Fruit fly (Drosophila melanogaster) whole organism: ENCODE results near the gene CG13295.

ENCODE experiments used
- CG8478 ChIP-seq: fragments of >200 bp; optimal IDR thresholded peaks from 2 replicates; lab custom pipeline; 2018; ENCODE audit warnings: inconsistent platforms
- Dll ChIP-seq: fragments of >200 bp; optimal IDR thresholded peaks from 2 replicates; lab custom pipeline; 2017
- EcR ChIP-seq, 2 experiments: fragments of >200 bp; optimal IDR thresholded peaks; 2 replicates each; lab custom pipeline; 2017; ENCODE audit warnings: missing biosample characterization in 2 of 2, missing genetic modification characterization in 2 of 2, missing genetic modification reagents in 2 of 2
- pan ChIP-seq: fragments of >200 bp; optimal IDR thresholded peaks from 2 replicates; lab custom pipeline; 2017
- psq ChIP-seq: fragments of >200 bp; optimal IDR thresholded peaks from 2 replicates; lab custom pipeline; 2017
- usp ChIP-seq: fragments of >200 bp; optimal IDR thresholded peaks from 2 replicates; lab custom pipeline; 2017; ENCODE audit warnings: missing biosample characterization, missing genetic modification characterization, mixed read lengths

CG13295 gene

DNA sequence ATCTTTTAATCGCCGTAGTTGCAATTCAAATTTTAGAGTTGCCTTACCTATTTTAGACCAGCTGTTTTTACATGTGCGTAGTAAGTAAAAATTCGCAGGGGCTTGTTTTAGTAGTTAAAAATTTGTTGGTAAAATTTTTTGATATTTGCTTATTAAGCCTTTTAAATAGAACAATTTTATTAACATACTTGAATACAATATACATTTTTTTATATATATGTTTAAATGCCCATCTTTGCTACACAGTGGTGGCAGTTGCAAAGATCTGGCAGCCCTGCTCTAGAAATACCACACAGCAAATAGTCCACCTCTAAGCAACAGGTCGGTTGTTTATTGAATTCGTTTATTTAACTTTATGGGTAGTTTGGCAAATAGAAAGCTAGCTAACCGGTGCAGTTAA, 19.7 kb upstream of the CG13295 start, which contains the start of the genes CG10467 and loj:
CG10467 (minus strand) TSS at position 51 of the 400 bp plus-strand sequence.
loj (plus strand) TSS at position 291 of the 400 bp plus-strand sequence.
- TF ChIP-seq pan (lab: Kevin White, UChicago) (no peak), usp (GFP tag; lab: Kevin White, UChicago) (no peak), CG8478 (lab: Kevin White, UChicago) (no peak), EcR (GFP tag; optimal IDR thresholded peaks at IDR 0.05; lab: Kevin White, UChicago) (no peak), psq (lab: Kevin White, UChicago) (no peak), Dll (lab: Kevin White, UChicago) (no peak)

- TF ChIP-seq Dll (lab: Kevin White, UChicago) (no peak), CG8478 (lab: Kevin White, UChicago) (no peak), usp (GFP tag; lab: Kevin White, UChicago) (no peak), pan (lab: Kevin White, UChicago) (no peak), psq (lab: Kevin White, UChicago) (no peak), EcR (GFP tag; optimal IDR thresholded peaks at IDR 0.05; lab: Kevin White, UChicago) (no peak)
These were observed 18.2 kb upstream of the CG13295 start, which contains the start of gene CG10469 for dm6 chr3L:6093213-6093612. CG10469 (minus strand) TSS chr3L:6093313.

DNA sequence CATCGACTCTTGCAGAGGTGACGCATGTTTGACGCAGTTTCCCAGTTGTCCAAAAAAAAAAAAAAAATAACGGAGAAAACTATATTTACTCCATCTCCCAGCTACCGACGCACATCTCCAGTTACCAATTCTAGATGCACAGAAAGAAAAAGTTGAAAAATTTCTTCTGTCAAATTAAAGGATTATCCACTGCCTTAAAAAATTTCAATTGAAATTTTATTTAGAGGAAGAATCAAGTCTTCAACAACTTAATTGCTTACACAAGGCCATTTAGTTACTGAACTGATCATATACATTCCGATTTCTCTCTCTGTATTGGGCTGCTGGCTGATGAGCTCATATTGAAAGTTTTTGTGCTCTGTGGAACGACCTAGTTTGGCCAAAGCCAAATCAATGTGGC, 10.9 kb upstream of the CG13295 start:
- no peak for TF ChIP-seq pan (lab: Kevin White, UChicago)
- TF ChIP-seq EcR (GFP tag; optimal IDR thresholded peaks at IDR 0.05; lab: Kevin White, UChicago) = no peak

dm6 chr3L:6085157-6085556, 10.1 kb upstream of the CG13295 start:
- no peak for TF ChIP-seq usp (GFP tag; lab: Kevin White, UChicago)
- no peak for TF ChIP-seq CG8478 (lab: Kevin White, UChicago)
- no peak for TF ChIP-seq EcR (GFP tag; optimal IDR thresholded peaks at IDR 0.05; lab: Kevin White, UChicago)
- TF ChIP-seq pan (lab: Kevin White, UChicago) = no peak
- no peak for TF ChIP-seq psq (lab: Kevin White, UChicago)
- TF ChIP-seq Dll (lab: Kevin White, UChicago) = no peak

DNA sequence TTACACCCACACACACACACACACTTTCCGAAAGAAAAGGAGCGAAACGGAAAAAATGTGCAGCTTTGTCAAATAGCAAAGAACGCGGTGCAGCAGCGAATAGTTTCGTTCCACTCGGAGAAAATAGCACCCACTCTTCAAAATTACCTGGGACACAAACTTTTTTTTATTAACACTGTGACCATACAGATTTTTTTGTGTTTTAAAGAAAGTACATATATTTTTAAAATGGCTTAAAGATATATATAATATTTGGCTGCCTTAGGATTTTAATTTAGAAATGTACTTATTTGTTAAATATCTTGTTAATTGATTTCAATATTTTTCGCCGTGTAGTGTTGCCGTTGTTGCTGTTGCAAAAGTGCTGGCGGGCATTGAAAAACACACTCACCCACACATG, 9.4 kb upstream of the CG13295 start:
- TF ChIP-seq EcR (GFP tag; optimal IDR thresholded peaks at IDR 0.05; lab: Kevin White, UChicago) (no peak), pan (lab: Kevin White, UChicago) (no peak), Dll (lab: Kevin White, UChicago) (no peak), psq (lab: Kevin White, UChicago) (no peak), usp (GFP tag; lab: Kevin White, UChicago) (no peak), CG8478 (lab: Kevin White, UChicago) (no peak)

dm6 chr3L:6082561-6082960, 7.5 kb upstream of the CG13295 start, which contains the start of gene CG13293:
CG13293 (plus strand) TSS chr3L:6082883.
- TF ChIP-seq psq (lab: Kevin White, UChicago) (no peak), usp (GFP tag; lab: Kevin White, UChicago) (no peak), Dll (lab: Kevin White, UChicago) (no peak), EcR (GFP tag; optimal IDR thresholded peaks at IDR 0.05; lab: Kevin White, UChicago) (no peak), CG8478 (lab: Kevin White, UChicago) (no peak), pan (lab: Kevin White, UChicago) (no peak)

dm6 chr3L:6076429-6076828, 1.4 kb upstream of the CG13295 start, which contains the start of gene ssp6:
ssp6 (plus strand) TSS chr3L:6076722.
- TF ChIP-seq pan (lab: Kevin White, UChicago) (no peak), Dll (lab: Kevin White, UChicago) (no peak), usp (GFP tag; lab: Kevin White, UChicago) (no peak), CG8478 (lab: Kevin White, UChicago) (no peak), EcR (GFP tag; optimal IDR thresholded peaks at IDR 0.05; lab: Kevin White, UChicago) (no peak), psq (lab: Kevin White, UChicago) (no peak)

DNA sequence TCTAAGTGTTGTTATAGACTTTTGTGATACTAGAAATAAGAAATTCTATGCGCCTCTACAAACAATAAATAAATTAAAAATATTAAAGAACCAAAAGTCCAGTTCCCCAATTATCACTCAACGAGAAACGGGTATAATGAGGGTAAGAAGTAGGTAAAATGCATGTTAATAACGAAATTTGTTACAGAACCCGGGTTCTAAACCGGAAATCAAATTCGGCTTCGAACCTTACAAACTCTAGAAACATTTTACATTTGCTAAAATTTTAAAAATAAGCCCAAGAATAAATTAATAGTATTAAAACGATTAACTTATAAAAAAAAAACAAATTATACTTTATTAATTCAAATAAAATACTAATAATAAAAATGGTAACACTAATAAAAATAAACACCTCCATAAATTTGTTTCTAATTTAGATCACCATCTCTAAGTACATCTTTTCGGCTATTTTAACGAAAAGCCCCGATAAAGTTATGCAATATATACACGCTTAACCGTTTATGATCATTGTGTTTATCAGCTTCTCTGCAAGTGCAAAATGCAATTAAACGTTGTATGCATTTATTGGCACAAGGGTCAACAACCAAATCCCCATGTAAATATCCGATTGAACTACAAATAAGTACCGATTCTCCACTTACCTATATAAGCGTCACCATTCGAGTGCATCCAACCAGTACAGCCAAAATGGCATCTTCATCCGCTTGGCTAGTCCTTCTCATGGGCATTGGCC, 3.4 kb downstream of the CG13295 start, which contains the start of gene CG6602:
CG6602 (plus strand) TSS at position 686 of the 736 bp plus-strand sequence.
- no peak for TF ChIP-seq usp (GFP tag; lab: Kevin White, UChicago)
- TF ChIP-seq Dll (lab: Kevin White, UChicago) = no peak
- no peak for TF ChIP-seq EcR (GFP tag; optimal IDR thresholded peaks at IDR 0.05; lab: Kevin White, UChicago)
- TF ChIP-seq pan (lab: Kevin White, UChicago) = no peak
- TF ChIP-seq CG8478 (lab: Kevin White, UChicago) = no peak
- TF ChIP-seq psq (lab: Kevin White, UChicago) = no peak

DNA sequence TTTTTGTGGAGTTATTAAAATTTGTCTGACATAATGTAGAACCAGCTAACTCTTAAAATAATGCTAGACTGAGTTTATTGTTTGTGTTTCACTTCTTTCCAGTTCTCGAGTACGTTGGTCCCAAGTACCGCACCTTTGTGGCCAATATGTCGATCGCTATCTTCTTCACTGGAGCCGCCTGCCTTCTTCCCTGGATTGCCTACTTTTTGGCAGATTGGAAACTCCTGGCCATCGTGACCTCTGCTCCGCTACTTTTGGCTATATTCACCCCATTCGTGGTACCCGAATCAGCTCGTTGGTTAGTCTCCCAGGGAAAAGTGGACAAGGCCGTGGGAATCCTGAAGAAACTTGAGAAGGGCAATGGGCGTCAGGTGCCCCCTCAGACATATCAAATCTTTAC, 4.9 kb downstream of the CG13295 start:
- TF ChIP-seq Dll (lab: Kevin White, UChicago) (no peak), EcR (GFP tag; optimal IDR thresholded peaks at IDR 0.05; lab: Kevin White, UChicago) (no peak), pan (lab: Kevin White, UChicago) (no peak), CG8478 (lab: Kevin White, UChicago) (no peak), usp (GFP tag; lab: Kevin White, UChicago) (no peak), psq (lab: Kevin White, UChicago) (no peak)

DNA sequence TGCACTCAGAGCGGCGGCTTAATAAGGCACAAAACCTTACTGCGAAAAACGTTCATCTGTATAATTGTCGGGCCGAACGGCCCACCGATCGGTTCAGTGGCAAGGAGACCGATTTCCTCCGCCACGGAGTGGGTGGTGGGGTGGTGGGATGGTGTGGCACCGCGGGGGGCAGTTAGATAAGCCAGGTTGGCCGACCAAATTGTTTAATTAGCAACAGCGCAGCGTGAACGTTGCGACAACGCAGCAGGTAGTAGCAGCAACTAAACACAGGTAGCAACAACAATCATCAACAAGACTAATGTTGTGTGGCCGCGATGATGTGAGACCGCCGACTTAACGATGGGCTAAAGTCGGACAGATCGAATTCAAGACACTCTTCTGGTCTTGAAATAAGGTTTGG, 6.9 kb downstream of the CG13295 start:
- no peak for TF ChIP-seq Dll (lab: Kevin White, UChicago)
- TF ChIP-seq CG8478 (lab: Kevin White, UChicago) = no peak
- TF ChIP-seq EcR (GFP tag; optimal IDR thresholded peaks at IDR 0.05; lab: Kevin White, UChicago) = no peak
- no peak for TF ChIP-seq psq (lab: Kevin White, UChicago)
- TF ChIP-seq usp (GFP tag; lab: Kevin White, UChicago) = no peak
- TF ChIP-seq pan (lab: Kevin White, UChicago) = no peak

- TF ChIP-seq psq (lab: Kevin White, UChicago) (no peak), pan (lab: Kevin White, UChicago) (no peak), Dll (lab: Kevin White, UChicago) (no peak), CG8478 (lab: Kevin White, UChicago) (no peak), usp (GFP tag; lab: Kevin White, UChicago) (no peak), EcR (GFP tag; optimal IDR thresholded peaks at IDR 0.05; lab: Kevin White, UChicago) (no peak)
These were observed 9.1 kb downstream of the CG13295 start, which contains the start of gene CG42269 for dm6 chr3L:6065881-6066389. CG42269 (plus strand) TSS chr3L:6066296.
